Fruit fly (Drosophila melanogaster): ENCODE measurements around the gene CG1572.

DNA sequence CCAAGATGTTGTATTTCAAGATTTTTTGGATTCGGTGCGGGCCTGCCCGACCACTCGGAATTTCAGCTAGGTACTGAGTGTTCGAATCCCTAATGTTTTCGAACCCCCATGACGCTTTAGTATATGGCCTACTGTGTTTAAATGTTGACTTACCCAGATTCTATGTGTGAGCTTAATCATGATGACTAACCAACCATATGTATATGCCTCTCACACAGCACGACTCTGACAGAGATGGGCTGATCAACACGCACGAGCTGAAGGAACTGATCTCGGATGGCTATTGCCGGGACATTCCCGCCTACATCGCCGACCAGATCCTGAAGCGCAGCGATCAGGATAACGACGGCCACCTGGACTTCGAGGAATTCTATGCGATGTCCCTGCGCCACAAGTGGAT, 45.6 kb upstream of the CG1572 start, which contains the start of gene CG2533:
- TF ChIP-seq CG8478 (optimal IDR thresholded peaks at IDR 0.05) (no peak), CTCF (optimal IDR thresholded peaks at IDR 0.05) (no peak)
